Worm (Caenorhabditis elegans) whole organism, L3 larva: ENCODE data around the gene F14D7.9.

ENCODE experiments used
- R02D3.7 ChIP-seq: fragments of 150-350 bp; optimal IDR thresholded peaks from 2 replicates; lab custom pipeline; 2014; ENCODE audit warnings: missing biosample characterization, missing genetic modification characterization
- ceh-28 ChIP-seq: fragments of 150-350 bp; optimal IDR thresholded peaks from 2 replicates; lab custom pipeline; 2014; ENCODE audit warnings: missing biosample characterization, missing genetic modification reagents, missing genetic modification characterization
- egl-27 ChIP-seq: sonication (generic microtip); optimal IDR thresholded peaks from 4 replicates; lab custom pipeline; 2017; ENCODE audit warnings: missing biosample characterization, missing genetic modification reagents, missing genetic modification characterization
- fkh-2 ChIP-seq: fragments of 150-350 bp; optimal IDR thresholded peaks from 2 replicates; lab custom pipeline; 2014; ENCODE audit warnings: missing biosample characterization, missing genetic modification reagents, missing genetic modification characterization
- hmg-11 ChIP-seq: sonication (generic microtip); optimal IDR thresholded peaks from 2 replicates; lab custom pipeline; 2016; ENCODE audit warnings: missing genetic modification characterization, missing compliant biosample characterization
- nfya-1 ChIP-seq: sonication (generic microtip); optimal IDR thresholded peaks from 2 replicates; lab custom pipeline; 2017; ENCODE audit warnings: missing genetic modification characterization, mild to moderate bottlenecking, missing compliant biosample characterization, antibody characterized with exemption, moderate library complexity; ENCODE audit not compliant: insufficient read depth
- nhr-11 ChIP-seq: fragments of 150-350 bp; optimal IDR thresholded peaks from 2 replicates; lab custom pipeline; 2014; ENCODE audit warnings: missing biosample characterization, missing genetic modification characterization
- nhr-23 ChIP-seq: fragments of 150-350 bp; optimal IDR thresholded peaks from 2 replicates; lab custom pipeline; 2014; ENCODE audit warnings: missing biosample characterization, missing genetic modification reagents, missing genetic modification characterization
- nhr-43 ChIP-seq: sonication (generic microtip); optimal IDR thresholded peaks from 2 replicates; lab custom pipeline; 2016; ENCODE audit warnings: mild to moderate bottlenecking, missing genetic modification characterization, missing compliant biosample characterization; ENCODE audit not compliant: poor library complexity, severe bottlenecking
- nhr-77 ChIP-seq: fragments of 150-350 bp; optimal IDR thresholded peaks from 2 replicates; lab custom pipeline; 2014; ENCODE audit warnings: missing biosample characterization, missing genetic modification characterization
- sea-2 ChIP-seq: fragments of 150-350 bp; sonication (generic microtip); optimal IDR thresholded peaks from 4 replicates; lab custom pipeline; 2014; ENCODE audit warnings: missing biosample characterization, missing genetic modification reagents, missing genetic modification characterization
- snpc-4 ChIP-seq: fragments of 150-350 bp; optimal IDR thresholded peaks from 2 replicates; lab custom pipeline; 2014; ENCODE audit warnings: missing biosample characterization, missing genetic modification characterization
- tbx-2 ChIP-seq: sonication (generic microtip); optimal IDR thresholded peaks from 2 replicates; lab custom pipeline; 2016; ENCODE audit warnings: mild to moderate bottlenecking, missing genetic modification characterization, missing compliant biosample characterization

F14D7.9 gene

DNA sequence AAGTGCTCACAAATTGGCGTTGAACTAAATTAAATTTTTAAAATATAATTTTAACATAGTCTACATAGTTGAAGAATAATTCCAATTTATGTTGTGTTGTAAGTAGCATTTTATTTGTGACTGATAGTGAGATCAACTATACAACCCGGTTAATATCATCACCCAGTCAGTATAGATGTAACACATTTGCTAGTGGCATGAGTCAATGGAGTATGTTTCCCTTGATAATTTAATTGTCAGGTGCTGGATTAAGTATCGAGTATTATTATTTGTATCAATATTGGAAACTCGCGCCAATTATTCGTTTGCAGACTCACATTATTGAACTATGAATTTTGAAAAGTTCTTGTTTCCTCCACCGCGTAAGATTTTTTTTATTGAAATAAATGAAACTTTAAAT lies 40.4 kb downstream of the F14D7.9 start, which contains the start of gene srm-5:
Gene srm-5 (plus strand): TSS at position 301 of the 400 bp plus-strand sequence.
- TF ChIP-seq nfya-1 (no peak), ceh-28 (tag; lab: Kevin White, UChicago) (no peak), fkh-2 (tag; lab: Kevin White, UChicago) (no peak), tbx-2 (no peak)

DNA sequence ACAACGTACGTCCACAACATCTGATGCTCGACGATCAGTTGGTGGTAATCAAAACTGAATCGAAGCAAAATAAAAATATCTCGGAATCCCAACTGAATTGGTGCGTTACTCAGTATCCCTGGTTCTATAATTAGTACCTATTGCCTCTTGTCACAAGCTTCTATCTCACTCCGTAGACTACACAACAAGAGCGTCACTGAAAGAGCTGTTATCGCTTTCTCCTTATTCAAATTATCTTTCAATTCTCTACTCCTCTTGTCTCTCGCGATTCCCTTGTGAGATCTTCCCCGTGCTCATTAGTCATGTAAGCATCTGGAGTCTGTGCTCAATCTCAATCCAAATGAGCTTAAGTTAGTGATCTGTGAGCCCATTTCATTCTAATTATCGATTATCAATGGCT lies 42.2 kb downstream of the F14D7.9 start, which contains the start of gene srm-6:
Gene srm-6 (plus strand): TSS at position 301 of the 400 bp plus-strand sequence.
- TF ChIP-seq R02D3.7 (tag; lab: Kevin White, UChicago) (no peak), snpc-4 (tag; lab: Kevin White, UChicago) (no peak)

- TF ChIP-seq nhr-77 (tag; lab: Kevin White, UChicago) (no peak), hmg-11 (tag; lab: Kevin White, UChicago) (no peak), R02D3.7 (tag; lab: Kevin White, UChicago) (no peak), nhr-43 (tag; lab: Kevin White, UChicago) (no peak), nhr-11 (tag; lab: Kevin White, UChicago) (no peak), nhr-23 (tag; lab: Kevin White, UChicago) (no peak), egl-27 (tag; lab: Kevin White, UChicago) (no peak), sea-2 (GFP tag; lab: Kevin White, UChicago) (no peak)
Measured at ce11 chrV:14341672-14342071, 47.2 kb downstream of the F14D7.9 start, which contains the start of gene F47B8.10. Gene F47B8.10, plus strand, starts transcription at chrV:14341972.
